Fruit fly (Drosophila melanogaster) whole organism, embryonic: Measurements from ENCODE around the gene ZIPIC.

Source experiments
- ATbp ChIP-seq: fragments of 200-800 bp; sonication (Bioruptor generic); optimal IDR thresholded peaks from 2 replicates; lab custom pipeline; 2017; ENCODE audit warnings: missing biosample characterization, mild to moderate bottlenecking, missing genetic modification characterization, missing genetic modification reagents
- Aef1 ChIP-seq: fragments of 200-800 bp; sonication (Bioruptor generic); IDR thresholded peaks from 3 replicates; pipeline ENCODE4 v1.3.6; 2022; ENCODE audit warnings: missing biosample characterization, missing genetic modification characterization
- Antp ChIP-seq: fragments of 200-800 bp; sonication (Bioruptor generic); optimal IDR thresholded peaks from 3 replicates; lab custom pipeline; 2016; ENCODE audit warnings: missing biosample characterization, missing genetic modification characterization
- Atf6 ChIP-seq: fragments of 200-800 bp; sonication (Bioruptor generic); IDR thresholded peaks from 2 replicates; pipeline ENCODE4 v1.3.6; 2022; ENCODE audit warnings: missing biosample characterization, missing genetic modification characterization
- CG10209 ChIP-seq: fragments of 200-800 bp; sonication (Bioruptor generic); optimal IDR thresholded peaks from 3 replicates; lab custom pipeline; 2017; ENCODE audit warnings: missing biosample characterization, mild to moderate bottlenecking, missing genetic modification characterization, missing genetic modification reagents
- CG10274 ChIP-seq: fragments of 200-800 bp; sonication (Bioruptor generic); optimal IDR thresholded peaks from 3 replicates; lab custom pipeline; 2017; ENCODE audit warnings: missing biosample characterization, mild to moderate bottlenecking, missing genetic modification characterization
- CG11085 ChIP-seq: fragments of 200-800 bp; sonication (Bioruptor generic); IDR thresholded peaks from 2 replicates; pipeline ENCODE4 v1.3.6; 2022; ENCODE audit warnings: missing biosample characterization, missing genetic modification characterization
- CG12219 ChIP-seq: fragments of 200-800 bp; sonication (Bioruptor generic); optimal IDR thresholded peaks from 3 replicates; lab custom pipeline; 2018; ENCODE audit warnings: missing biosample characterization, mild to moderate bottlenecking, missing genetic modification characterization
- CG12659 ChIP-seq: fragments of 200-800 bp; sonication (Bioruptor generic); optimal IDR thresholded peaks from 3 replicates; lab custom pipeline; 2017; ENCODE audit warnings: mild to moderate bottlenecking, missing biosample characterization, missing genetic modification reagents, missing genetic modification characterization
- CG12769 ChIP-seq: fragments of 200-800 bp; sonication (Bioruptor generic); optimal IDR thresholded peaks from 2 replicates; lab custom pipeline; 2019; ENCODE audit warnings: missing biosample characterization, mild to moderate bottlenecking, missing genetic modification characterization, moderate library complexity
- CG13296 ChIP-seq: fragments of 200-800 bp; sonication (Bioruptor generic); optimal IDR thresholded peaks from 3 replicates; lab custom pipeline; 2018; ENCODE audit warnings: missing biosample characterization, mild to moderate bottlenecking, missing genetic modification characterization
- CG13775 ChIP-seq: fragments of 200-800 bp; sonication (Bioruptor generic); optimal IDR thresholded peaks from 3 replicates; lab custom pipeline; 2017; ENCODE audit warnings: missing biosample characterization, mild to moderate bottlenecking, missing genetic modification characterization
- CG2202 ChIP-seq: fragments of 200-800 bp; sonication (Bioruptor generic); optimal IDR thresholded peaks from 2 replicates; lab custom pipeline; 2018; ENCODE audit warnings: missing biosample characterization, mild to moderate bottlenecking, missing genetic modification characterization
- CG34422 ChIP-seq: fragments of 200-800 bp; sonication (Bioruptor generic); IDR thresholded peaks from 3 replicates; pipeline ENCODE4 v1.3.6; 2022; ENCODE audit warnings: missing biosample characterization, missing genetic modification characterization
- CG3847 ChIP-seq: fragments of 200-800 bp; sonication (Bioruptor generic); IDR thresholded peaks from 2 replicates; pipeline ENCODE4 v1.3.6; 2022; ENCODE audit warnings: missing biosample characterization, missing genetic modification characterization
- CG4282 ChIP-seq: fragments of 200-800 bp; sonication (Bioruptor generic); optimal IDR thresholded peaks from 2 replicates; lab custom pipeline; 2016; ENCODE audit warnings: missing biosample characterization, missing genetic modification characterization
- CG4424 ChIP-seq: fragments of 200-800 bp; sonication (Bioruptor generic); optimal IDR thresholded peaks from 3 replicates; lab custom pipeline; 2016; ENCODE audit warnings: missing biosample characterization, missing genetic modification characterization
- CG5180 ChIP-seq: fragments of 200-800 bp; sonication (Bioruptor generic); optimal IDR thresholded peaks from 3 replicates; lab custom pipeline; 2017; ENCODE audit warnings: missing biosample characterization, missing genetic modification characterization, mild to moderate bottlenecking, moderate library complexity, missing genetic modification reagents
- CG6689 ChIP-seq: fragments of 200-800 bp; sonication (Bioruptor generic); IDR thresholded peaks from 2 replicates; pipeline ENCODE4 v1.3.6; 2022; ENCODE audit warnings: missing biosample characterization, missing genetic modification characterization
- CG6765 ChIP-seq: fragments of 200-800 bp; sonication (Bioruptor generic); optimal IDR thresholded peaks from 3 replicates; lab custom pipeline; 2017; ENCODE audit warnings: missing biosample characterization, mild to moderate bottlenecking, missing genetic modification characterization
- CG7839 ChIP-seq: fragments of 200-800 bp; sonication (Bioruptor generic); optimal IDR thresholded peaks from 3 replicates; lab custom pipeline; 2018; ENCODE audit warnings: missing biosample characterization, mild to moderate bottlenecking, missing genetic modification characterization, moderate library complexity
- CG8281 ChIP-seq: fragments of 200-800 bp; sonication (Bioruptor generic); optimal IDR thresholded peaks from 2 replicates; lab custom pipeline; 2018; ENCODE audit warnings: missing biosample characterization, mild to moderate bottlenecking, missing genetic modification characterization, moderate library complexity
- CG8924 ChIP-seq: fragments of 200-800 bp; optimal IDR thresholded peaks from 3 replicates; lab custom pipeline; 2019; ENCODE audit warnings: missing biosample characterization, mild to moderate bottlenecking, missing genetic modification characterization, moderate library complexity
- CG8944 ChIP-seq: fragments of 200-800 bp; sonication (Bioruptor generic); optimal IDR thresholded peaks from 3 replicates; lab custom pipeline; 2016; ENCODE audit warnings: missing biosample characterization, missing genetic modification characterization
- Dref ChIP-seq: fragments of 200-800 bp; sonication (Bioruptor generic); IDR thresholded peaks from 2 replicates; pipeline ENCODE4 v1.3.6; 2022; ENCODE audit warnings: missing biosample characterization, missing genetic modification characterization
- HHEX ChIP-seq: fragments of 200-800 bp; sonication (Bioruptor generic); optimal IDR thresholded peaks from 3 replicates; lab custom pipeline; 2017; ENCODE audit warnings: missing biosample characterization, mild to moderate bottlenecking, missing genetic modification characterization, missing genetic modification reagents
- HmgD ChIP-seq: fragments of 200-800 bp; sonication (Bioruptor generic); optimal IDR thresholded peaks from 3 replicates; lab custom pipeline; 2016; ENCODE audit warnings: missing biosample characterization, missing genetic modification characterization
- Med ChIP-seq: fragments of 200-800 bp; sonication (Bioruptor generic); peaks from one replicate; lab custom pipeline; 2016; ENCODE audit warnings: missing biosample characterization, missing genetic modification characterization, mild to moderate bottlenecking, inconsistent platforms, moderate library complexity
- Ravus ChIP-seq: fragments of 200-800 bp; sonication (Bioruptor generic); IDR thresholded peaks from 2 replicates; pipeline ENCODE4 v1.3.6; 2022; ENCODE audit warnings: missing biosample characterization, missing genetic modification characterization
- Sry-δ ChIP-seq: fragments of 200-800 bp; sonication (Bioruptor generic); optimal IDR thresholded peaks from 2 replicates; lab custom pipeline; 2016; ENCODE audit warnings: missing biosample characterization, missing genetic modification characterization
- Trl ChIP-seq, 3 experiments: fragments of >200 bp in 2 of 3; fragments of 200-800 bp in 1 of 3; sonication (Bioruptor generic) in 1 of 3; optimal IDR thresholded peaks; 2 replicates in 1 of 3; 3 replicates in 2 of 3; lab custom pipeline; 2016 to 2017; ENCODE audit warnings: missing biosample characterization in 1 of 3, missing genetic modification characterization in 1 of 3
- abd-A ChIP-seq: fragments of 200-800 bp; sonication (Bioruptor generic); optimal IDR thresholded peaks from 3 replicates; lab custom pipeline; 2019; ENCODE audit warnings: missing biosample characterization, mild to moderate bottlenecking, missing genetic modification characterization, moderate library complexity
- al ChIP-seq: fragments of 200-800 bp; sonication (Bioruptor generic); IDR thresholded peaks from 2 replicates; pipeline ENCODE4 v1.3.6; 2022; ENCODE audit warnings: missing biosample characterization, missing genetic modification characterization
- bigmax ChIP-seq: fragments of 200-800 bp; sonication (Bioruptor generic); optimal IDR thresholded peaks from 2 replicates; lab custom pipeline; 2018; ENCODE audit warnings: missing biosample characterization, mild to moderate bottlenecking, missing genetic modification characterization
- cas ChIP-seq: fragments of 200-800 bp; sonication (Bioruptor generic); IDR thresholded peaks from 2 replicates; pipeline ENCODE4 v1.3.6; 2022; ENCODE audit warnings: missing biosample characterization, missing genetic modification characterization
- caup ChIP-seq: fragments of 200-800 bp; sonication (Bioruptor generic); optimal IDR thresholded peaks from 3 replicates; lab custom pipeline; 2017; ENCODE audit warnings: missing biosample characterization, mild to moderate bottlenecking, missing genetic modification characterization, moderate library complexity; ENCODE audit not compliant: severe bottlenecking
- crc ChIP-seq: fragments of 200-800 bp; sonication (Bioruptor generic); optimal IDR thresholded peaks from 2 replicates; lab custom pipeline; 2016; ENCODE audit warnings: missing biosample characterization, missing genetic modification characterization
- dpn ChIP-seq, 2 experiments: fragments of 200-800 bp; sonication (Bioruptor generic); optimal IDR thresholded peaks; 3 replicates each; lab custom pipeline; 2016; ENCODE audit warnings: missing biosample characterization in 2 of 2, missing genetic modification characterization in 2 of 2
- eyg ChIP-seq: fragments of 200-800 bp; sonication (Bioruptor generic); optimal IDR thresholded peaks from 3 replicates; lab custom pipeline; 2016; ENCODE audit warnings: missing biosample characterization, missing genetic modification characterization
- gfzf ChIP-seq: fragments of 200-800 bp; sonication (Bioruptor generic); optimal IDR thresholded peaks from 2 replicates; lab custom pipeline; 2016; ENCODE audit warnings: missing biosample characterization, mild to moderate bottlenecking, missing genetic modification characterization, moderate library complexity
- ind ChIP-seq: fragments of 200-800 bp; sonication (Bioruptor generic); optimal IDR thresholded peaks from 3 replicates; lab custom pipeline; 2016; ENCODE audit warnings: missing biosample characterization, missing genetic modification characterization
- lola ChIP-seq, 3 experiments: fragments of >200 bp in 2 of 3; fragments of 200-800 bp in 1 of 3; sonication (Bioruptor generic) in 1 of 3; optimal IDR thresholded peaks; 2 replicates each; lab custom pipeline; 2017 to 2019; ENCODE audit warnings: missing biosample characterization in 3 of 3, missing genetic modification characterization in 3 of 3, mild to moderate bottlenecking in 1 of 3, moderate library complexity in 1 of 3
- nmo ChIP-seq: fragments of 200-800 bp; sonication (Bioruptor generic); optimal IDR thresholded peaks from 2 replicates; lab custom pipeline; 2018; ENCODE audit warnings: missing biosample characterization, mild to moderate bottlenecking, missing genetic modification characterization, moderate library complexity
- pan ChIP-seq, 4 experiments: fragments of >200 bp in 3 of 4; fragments of 200-800 bp in 1 of 4; sonication (Bioruptor generic) in 1 of 4; optimal IDR thresholded peaks in 3 of 4; IDR thresholded peaks in 1 of 4; 2 replicates each; pipeline versions ENCODE4 v1.3.6 to Lab custom; 2017 to 2022; ENCODE audit warnings: missing biosample characterization in 2 of 4, missing genetic modification characterization in 2 of 4, mixed read lengths in 1 of 4
- ranshi ChIP-seq: fragments of 200-800 bp; sonication (Bioruptor generic); IDR thresholded peaks from 2 replicates; pipeline ENCODE4 v1.3.6; 2022; ENCODE audit warnings: missing biosample characterization, missing genetic modification characterization
- tgo ChIP-seq: fragments of 200-800 bp; sonication (Bioruptor generic); IDR thresholded peaks from 3 replicates; pipeline ENCODE4 v1.3.6; 2022; ENCODE audit warnings: missing biosample characterization, missing genetic modification characterization
- vvl ChIP-seq: fragments of 200-800 bp; sonication (Bioruptor generic); IDR thresholded peaks from 2 replicates; pipeline ENCODE4 v1.3.6; 2022; ENCODE audit warnings: missing biosample characterization, missing genetic modification characterization
- yki ChIP-seq: fragments of >200 bp; optimal IDR thresholded peaks from 3 replicates; lab custom pipeline; 2018

Gene ZIPIC

DNA sequence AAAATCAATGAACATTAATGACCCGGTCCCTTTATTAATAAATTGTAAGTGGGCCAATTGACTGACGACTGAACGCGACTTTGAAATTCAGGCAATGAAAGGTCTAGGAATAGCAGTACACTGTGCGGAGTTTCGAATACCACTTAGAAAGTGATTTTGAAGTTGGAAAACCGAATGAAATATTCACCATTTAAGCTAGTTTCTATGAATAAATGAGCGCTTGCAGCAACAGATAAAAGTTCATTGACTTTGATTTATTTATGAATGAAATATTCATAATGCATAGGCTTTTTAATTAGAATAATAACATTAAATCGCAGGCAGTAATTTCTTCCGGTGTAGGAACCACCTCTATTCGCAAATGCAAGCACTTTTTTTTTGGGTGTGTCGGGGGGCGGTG is 15.7 kb downstream of the ZIPIC start (continued):
- TF ChIP-seq pan (optimal IDR thresholded peaks at IDR 0.05; lab: Kevin White, UChicago) (no peak), pan (GFP tag; optimal IDR thresholded peaks at IDR 0.05 in 1 of 2, IDR thresholded peaks at IDR 0.05 in 1 of 2) (peak in 1 of 2 experiments; percentile 29), al (no peak), CG10274 (GFP tag; lab: Kevin White, UChicago) (no peak), nmo (peak; percentile 12), crc (no peak), CG6689 (GFP tag; lab: Robert Waterston, UW) (peak; percentile 44; the same call in 1 of the 2 replicates), Sry-δ (no peak)

DNA sequence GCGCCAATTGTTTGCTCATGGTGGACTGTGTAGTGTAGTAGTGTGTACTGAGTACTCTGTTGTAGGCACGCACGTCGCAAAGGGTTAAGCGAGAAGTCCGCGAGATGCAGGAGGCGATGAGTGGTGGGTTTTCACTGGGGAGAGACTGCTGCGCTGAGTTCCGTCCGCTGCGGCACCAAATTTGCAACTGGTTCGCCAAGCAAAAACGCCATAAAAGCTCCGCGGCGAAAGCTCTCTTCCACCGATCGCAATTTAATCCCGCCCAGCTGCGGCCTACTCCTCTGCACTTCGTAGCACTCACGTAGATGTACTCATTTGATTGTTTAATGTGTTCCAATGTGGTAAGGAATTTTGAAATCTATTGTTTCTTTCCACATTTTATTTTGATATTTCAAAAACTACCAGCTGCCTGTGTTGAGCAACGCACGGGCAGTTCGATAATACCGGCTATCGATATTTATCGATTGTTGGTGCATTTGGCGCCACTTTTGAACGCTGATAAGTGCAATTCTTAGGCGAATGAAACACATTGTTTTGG is 21.6 kb downstream of the ZIPIC start, which contains the start of gene CG7920:
Gene CG7920, minus strand, starts transcription at position 308 of the 538 bp plus-strand sequence.
- TF ChIP-seq lola (GFP tag; optimal IDR thresholded peaks at IDR 0.05; lab: Kevin White, UChicago) (no peak), CG4282 (GFP tag; lab: Kevin White, UChicago) (no peak), CG11085 (GFP tag; lab: Robert Waterston, UW) (no peak), abd-A (tag; lab: Kevin White, UChicago) (peak; percentile 37), CG13296 (GFP tag; lab: Kevin White, UChicago) (peak; percentile 48), ATbp (GFP tag; lab: Kevin White, UChicago) (no peak), yki (lab: Kevin White, UChicago) (no peak), caup (GFP tag; lab: Kevin White, UChicago) (peak; percentile 52), Dref (GFP tag; lab: Robert Waterston, UW) (peak; percentile 91), ranshi (GFP tag; lab: Robert Waterston, UW) (no peak; the same call in 1 of the 2 replicates), gfzf (GFP tag; lab: Kevin White, UChicago) (peak; percentile 48), HmgD (GFP tag; lab: Kevin White, UChicago) (no peak), CG8924 (tag; lab: Kevin White, UChicago) (peak; percentile 8), CG34422 (peak; percentile 55; the same call in 2 of the 3 replicates), dpn (GFP tag; optimal IDR thresholded peaks at IDR 0.05; lab: Kevin White, UChicago) (peak; percentile 3 to 29), CG13775 (GFP tag; lab: Kevin White, UChicago) (no peak), CG10209 (GFP tag; lab: Kevin White, UChicago) (no peak), CG6765 (GFP tag; lab: Kevin White, UChicago) (peak; percentile 72), CG4424 (GFP tag; lab: Kevin White, UChicago) (peak; percentile 20), ind (GFP tag; lab: Kevin White, UChicago) (no peak), CG8944 (GFP tag; lab: Kevin White, UChicago) (no peak), CG7839 (no peak), vvl (no peak; the same call in 1 of the 2 replicates), Trl (optimal IDR thresholded peaks at IDR 0.05; lab: Kevin White, UChicago) (no peak), Trl (GFP tag; optimal IDR thresholded peaks at IDR 0.05; lab: Kevin White, UChicago) (no peak), CG2202 (no peak), tgo (GFP tag; lab: Robert Waterston, UW) (no peak), eyg (GFP tag; lab: Kevin White, UChicago) (peak; percentile 34), CG12769 (tag; lab: Kevin White, UChicago) (peak; percentile 52), CG8281 (no peak), CG5180 (GFP tag; lab: Kevin White, UChicago) (no peak), cas (no peak), Antp (GFP tag; lab: Kevin White, UChicago) (no peak), HHEX (GFP tag; lab: Kevin White, UChicago) (no peak), bigmax (no peak), Med (peak; percentile 83), CG12659 (peak; percentile 64), Atf6 (GFP tag; lab: Robert Waterston, UW) (no peak), Aef1 (GFP tag; lab: Robert Waterston, UW) (no peak), Ravus (no peak), CG3847 (GFP tag; lab: Robert Waterston, UW) (peak; percentile 36; the same call in 1 of the 2 replicates), CG12219 (no peak)
